Worm (Caenorhabditis elegans): Measurements from ENCODE around the gene Y54G2A.52.
"Not testable (repeated sequence)": the region's sequence is repeated elsewhere in the genome, so short reads cannot be mapped to it uniquely, and the experiment has no call there.

Gene Y54G2A.52

DNA sequence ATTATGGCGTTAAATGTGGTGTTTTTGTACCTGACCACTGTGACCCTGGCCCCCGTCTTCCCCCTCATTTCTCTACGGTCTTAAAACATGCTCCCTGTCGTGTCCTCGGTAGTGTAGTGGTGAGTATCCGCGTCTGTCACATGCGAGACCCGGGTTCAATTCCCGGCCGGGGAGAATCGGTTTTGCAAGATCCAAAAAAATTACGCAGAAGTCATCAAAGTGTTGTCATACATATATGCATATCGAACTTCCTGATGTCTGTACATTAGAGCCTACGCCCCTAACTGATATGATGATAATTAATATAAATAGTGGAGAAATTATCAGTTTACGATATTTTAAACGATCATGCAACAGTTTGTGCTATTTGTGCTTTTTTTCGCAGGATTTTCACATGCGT is 7.0 kb upstream of the Y54G2A.52 start, which contains the start of gene Y54G2A.45:
TSS of gene Y54G2A.45 (plus strand) at position 333 of the 400 bp plus-strand sequence.
- peak; percentile 31 for TF ChIP-seq nhr-43 (tag; optimal IDR thresholded peaks at IDR 0.05; ENCODE audit: poor library complexity, severe bottlenecking)
- peak; percentile 6 for TF ChIP-seq lin-15B (tag; optimal IDR thresholded peaks at IDR 0.05)
- peak; percentile 64 for TF ChIP-seq jun-1 (tag; optimal IDR thresholded peaks at IDR 0.05)
- TF ChIP-seq pha-4 (tag; optimal IDR thresholded peaks at IDR 0.05) = peak; percentile 40
- TF ChIP-seq fkh-2 (tag; optimal IDR thresholded peaks at IDR 0.05) = no peak
- peak; percentile 29 for TF ChIP-seq tbx-2 (tag; optimal IDR thresholded peaks at IDR 0.05)
- peak; percentile 24 for TF ChIP-seq lsy-12 (tag; optimal IDR thresholded peaks at IDR 0.05)
- no peak for TF ChIP-seq elt-3 (tag; optimal IDR thresholded peaks at IDR 0.05)
- peak; percentile 31 for TF ChIP-seq nfya-1 (tag; optimal IDR thresholded peaks at IDR 0.05; ENCODE audit: insufficient read depth)
- no peak for TF ChIP-seq elt-1 (tag; optimal IDR thresholded peaks at IDR 0.05)
- TF ChIP-seq ceh-82 (tag; optimal IDR thresholded peaks at IDR 0.05) = no peak
- no peak for TF ChIP-seq ztf-11 (tag; optimal IDR thresholded peaks at IDR 0.05)
- TF ChIP-seq elt-2 (tag; optimal IDR thresholded peaks at IDR 0.05) = peak; percentile 89
- TF ChIP-seq pqm-1 (tag; optimal IDR thresholded peaks at IDR 0.05) = peak; percentile 81
- peak; percentile 10 for TF ChIP-seq lin-39 (tag; optimal IDR thresholded peaks at IDR 0.05)
- TF ChIP-seq hmg-11 (tag; optimal IDR thresholded peaks at IDR 0.05) = peak; percentile 30
- no peak for TF ChIP-seq mml-1 (tag; optimal IDR thresholded peaks at IDR 0.05)
- TF ChIP-seq skn-1 (tag; optimal IDR thresholded peaks at IDR 0.05) = peak; percentile 83

DNA sequence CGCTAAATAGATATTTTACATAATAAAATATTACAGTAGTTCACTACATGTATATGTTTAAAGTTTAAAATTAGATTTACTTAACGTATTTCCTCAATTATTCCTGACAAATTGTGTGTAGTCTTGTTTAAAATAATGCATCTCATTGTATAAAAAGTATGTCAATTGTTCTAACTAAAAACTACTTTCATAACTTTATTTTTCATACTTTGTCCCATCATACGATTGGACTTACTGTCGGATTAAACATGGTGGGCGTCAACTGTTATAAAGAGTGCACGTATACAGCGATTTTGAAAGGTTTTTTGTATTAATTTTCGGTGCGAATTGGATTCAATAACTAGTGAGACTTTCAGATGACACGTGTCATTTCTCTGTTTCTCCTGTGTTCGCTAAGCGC is 5.2 kb upstream of the Y54G2A.52 start, which contains the start of gene Y54G2A.32:
TSS of gene Y54G2A.32 (plus strand) at position 301 of the 400 bp plus-strand sequence.
- no peak for TF ChIP-seq ztf-11 (tag; optimal IDR thresholded peaks at IDR 0.05)
- no peak for TF ChIP-seq ceh-9 (tag; optimal IDR thresholded peaks at IDR 0.05)
- TF ChIP-seq nhr-12 (tag; optimal IDR thresholded peaks at IDR 0.05) = no peak
- TF ChIP-seq fkh-2 (tag; optimal IDR thresholded peaks at IDR 0.05) = no peak
- no peak for TF ChIP-seq elt-3 (tag; optimal IDR thresholded peaks at IDR 0.05)
- no peak for TF ChIP-seq lin-39 (tag; optimal IDR thresholded peaks at IDR 0.05)
- TF ChIP-seq nhr-76 (tag; optimal IDR thresholded peaks at IDR 0.05) = no peak
- no peak for TF ChIP-seq unc-62 (GFP tag; optimal IDR thresholded peaks at IDR 0.05)
- no peak for TF ChIP-seq ZK546.5 (tag; optimal IDR thresholded peaks at IDR 0.05)
- no peak for TF ChIP-seq egl-5 (tag; optimal IDR thresholded peaks at IDR 0.05)
- TF ChIP-seq hmg-11 (tag; optimal IDR thresholded peaks at IDR 0.05) = no peak
- no peak for TF ChIP-seq ceh-82 (tag; optimal IDR thresholded peaks at IDR 0.05)

DNA sequence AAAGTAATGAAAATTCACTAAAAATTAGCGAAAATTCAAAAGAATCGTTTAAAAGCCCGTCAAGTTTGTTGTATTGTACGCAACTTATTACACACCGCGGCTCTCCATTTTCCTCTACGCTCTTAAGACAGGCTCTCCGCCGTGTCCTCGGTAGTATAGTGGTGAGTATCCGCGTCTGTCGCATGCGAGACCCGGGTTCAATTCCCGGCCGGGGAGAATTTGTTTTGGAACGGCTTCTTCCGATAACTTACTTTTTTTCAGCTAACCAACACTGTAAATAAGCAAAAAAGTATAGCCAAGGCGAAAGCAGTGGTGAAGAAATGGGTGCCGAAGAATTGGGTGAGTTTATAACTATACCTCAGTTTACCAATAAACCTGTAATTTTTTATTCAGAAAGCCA is 3.7 kb upstream of the Y54G2A.52 start:
- peak; percentile 6 for TF ChIP-seq elt-2 (tag; optimal IDR thresholded peaks at IDR 0.05)
- no peak for TF ChIP-seq sea-2 (GFP tag; optimal IDR thresholded peaks at IDR 0.05)
- TF ChIP-seq fkh-2 (tag; optimal IDR thresholded peaks at IDR 0.05) = no peak
- TF ChIP-seq nhr-76 (tag; optimal IDR thresholded peaks at IDR 0.05) = no peak
- TF ChIP-seq nhr-23 (tag; optimal IDR thresholded peaks at IDR 0.05) = no peak
- peak; percentile 12 for TF ChIP-seq pha-4 (tag; optimal IDR thresholded peaks at IDR 0.05)
- no peak for TF ChIP-seq zag-1 (tag; optimal IDR thresholded peaks at IDR 0.05)
- TF ChIP-seq nfya-1 (tag; optimal IDR thresholded peaks at IDR 0.05; ENCODE audit: insufficient read depth) = peak; percentile 2

DNA sequence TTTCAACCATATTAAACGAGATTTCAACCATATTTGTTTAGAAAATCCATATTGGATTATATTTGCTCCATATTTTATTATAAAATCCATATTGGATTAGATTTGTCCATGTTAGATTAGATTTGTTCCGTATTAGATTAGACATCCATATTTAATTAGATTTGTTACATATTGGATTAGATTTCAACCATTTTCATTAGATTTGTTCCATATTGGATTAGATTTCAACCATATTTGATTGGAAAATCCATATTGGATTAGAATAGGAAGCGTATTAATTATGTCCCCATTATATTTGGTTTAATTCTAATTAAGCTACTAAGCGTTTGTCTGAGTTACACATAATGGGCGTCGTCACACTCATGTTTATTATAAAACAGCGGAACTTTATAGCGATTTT is 3.1 kb upstream of the Y54G2A.52 start, which contains the start of gene Y54G2A.44:
TSS of gene Y54G2A.44 (plus strand) at position 301 of the 400 bp plus-strand sequence.
- TF ChIP-seq hmg-11, nhr-237, ztf-11 (tag; optimal IDR thresholded peaks at IDR 0.05): not testable (repeated sequence)

DNA sequence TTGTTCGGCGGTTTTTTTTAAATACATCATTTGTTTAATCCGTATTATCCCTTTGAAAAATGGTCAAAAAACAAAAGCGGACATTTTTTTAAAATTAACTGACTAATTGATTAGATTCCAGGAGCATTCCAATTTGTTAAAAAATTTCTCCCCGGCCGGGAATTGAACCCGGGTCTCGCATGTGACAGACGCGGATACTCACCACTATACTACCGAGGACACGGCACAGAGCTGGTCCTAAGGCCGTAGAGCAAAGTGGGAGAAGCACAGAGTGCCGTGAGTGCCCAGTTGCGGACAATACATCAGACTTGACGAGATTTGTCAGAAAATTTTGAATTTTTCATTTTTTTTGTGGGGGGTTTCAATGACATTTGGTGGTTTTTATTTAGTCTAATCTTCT is 2.5 kb upstream of the Y54G2A.52 start:
- peak; percentile 19 for TF ChIP-seq elt-2 (tag; optimal IDR thresholded peaks at IDR 0.05)
- TF ChIP-seq lin-15B (tag; optimal IDR thresholded peaks at IDR 0.05) = peak; percentile 14
- peak; percentile 16 for TF ChIP-seq hmg-11 (tag; optimal IDR thresholded peaks at IDR 0.05)
- no peak for TF ChIP-seq tbx-2 (tag; optimal IDR thresholded peaks at IDR 0.05)
- peak; percentile 16 for TF ChIP-seq nfya-1 (tag; optimal IDR thresholded peaks at IDR 0.05; ENCODE audit: insufficient read depth)

DNA sequence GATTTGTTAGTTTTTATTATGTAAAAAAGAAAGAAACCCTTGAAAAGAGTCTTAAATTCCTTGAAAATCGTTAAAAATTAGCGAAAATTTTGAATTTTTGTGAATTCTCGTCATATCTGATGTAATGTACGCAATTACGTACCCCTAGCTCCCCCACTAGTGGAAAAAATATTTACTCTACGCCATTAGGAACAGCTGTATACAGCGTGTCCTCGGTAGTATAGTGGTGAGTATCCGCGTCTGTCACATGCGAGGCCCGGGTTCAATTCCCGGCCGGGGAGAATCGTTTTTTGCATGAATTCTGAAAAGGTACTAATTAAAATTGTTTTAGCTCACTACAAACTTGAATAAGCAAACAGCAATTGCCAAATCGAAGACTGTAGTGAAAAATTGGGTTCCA is 1.4 kb upstream of the Y54G2A.52 start:
- TF ChIP-seq unc-62 (GFP tag; optimal IDR thresholded peaks at IDR 0.05) = no peak
- no peak for TF ChIP-seq fos-1 (tag; optimal IDR thresholded peaks at IDR 0.05)
- TF ChIP-seq skn-1 (tag; optimal IDR thresholded peaks at IDR 0.05) = no peak
- TF ChIP-seq ztf-11 (tag; optimal IDR thresholded peaks at IDR 0.05) = no peak
- TF ChIP-seq nhr-11 (tag; optimal IDR thresholded peaks at IDR 0.05) = no peak
- TF ChIP-seq nhr-23 (tag; optimal IDR thresholded peaks at IDR 0.05) = no peak
- no peak for TF ChIP-seq ceh-16 (tag; optimal IDR thresholded peaks at IDR 0.05)
- TF ChIP-seq eor-1 (tag; optimal IDR thresholded peaks at IDR 0.05) = no peak
- no peak for TF ChIP-seq snpc-4 (tag; optimal IDR thresholded peaks at IDR 0.05)
- TF ChIP-seq mml-1 (tag; optimal IDR thresholded peaks at IDR 0.05) = no peak
